Worm (Caenorhabditis elegans): ENCODE data around the gene daf-3.
A peak's percentile ranks its signal among the peaks of the same experiment; 100 is the strongest.

Gene daf-3

DNA sequence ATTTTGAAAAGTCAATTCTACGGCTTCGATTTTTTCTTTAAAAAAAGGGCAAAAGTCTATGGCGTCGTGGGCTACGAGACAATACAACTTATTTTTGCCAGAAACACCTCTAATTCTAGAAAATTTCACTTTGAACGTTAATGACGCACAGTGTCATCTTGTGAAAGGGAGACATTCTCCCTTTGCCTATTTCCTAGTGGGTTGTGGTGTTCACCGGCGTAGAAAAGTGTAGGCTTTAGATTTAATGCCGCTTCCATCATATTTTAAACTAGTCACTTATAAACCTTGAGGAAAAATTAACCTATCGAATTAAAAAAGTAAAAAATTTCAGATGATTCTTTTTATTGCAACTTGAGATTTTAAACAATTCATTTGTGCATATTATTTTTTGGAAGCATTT is 39.9 kb downstream of the daf-3 start:
- TF ChIP-seq hlh-4 (tag; optimal IDR thresholded peaks at IDR 0.05) = no peak
- peak; percentile 8 for TF ChIP-seq C16A3.4 (tag; optimal IDR thresholded peaks at IDR 0.05)
- no peak for TF ChIP-seq unc-62 (GFP tag; optimal IDR thresholded peaks at IDR 0.05)
- peak in 1 of 3 experiments; percentile 34 for TF ChIP-seq ceh-82 (tag; optimal IDR thresholded peaks at IDR 0.05)
- peak; percentile 75 for TF ChIP-seq dsc-1 (tag; optimal IDR thresholded peaks at IDR 0.05)
- TF ChIP-seq sox-4 (tag; optimal IDR thresholded peaks at IDR 0.05) = peak; percentile 12
- TF ChIP-seq nhr-47 (tag; optimal IDR thresholded peaks at IDR 0.05) = peak; percentile 68
- TF ChIP-seq swsn-7 (tag; optimal IDR thresholded peaks at IDR 0.05) = peak; percentile 34
- peak; percentile 11 for TF ChIP-seq tbx-2 (tag; optimal IDR thresholded peaks at IDR 0.05)
- peak; percentile 58 for TF ChIP-seq nhr-90 (tag; optimal IDR thresholded peaks at IDR 0.05; ENCODE audit: poor library complexity)
- TF ChIP-seq lin-14 (GFP tag; optimal IDR thresholded peaks at IDR 0.05) = no peak
- no peak for TF ChIP-seq nhr-237 (tag; optimal IDR thresholded peaks at IDR 0.05)
- TF ChIP-seq ceh-8 (GFP tag; optimal IDR thresholded peaks at IDR 0.05) = peak; percentile 29
- TF ChIP-seq snu-23 (GFP tag; optimal IDR thresholded peaks at IDR 0.05) = peak; percentile 66
- no peak for TF ChIP-seq blmp-1 (tag; optimal IDR thresholded peaks at IDR 0.05)
- TF ChIP-seq elt-2 (tag; optimal IDR thresholded peaks at IDR 0.05) = no peak
- TF ChIP-seq xbp-1 (tag; optimal IDR thresholded peaks at IDR 0.05) = peak; percentile 27
- TF ChIP-seq fkh-8 (tag; optimal IDR thresholded peaks at IDR 0.05) = no peak
- peak; percentile 13 for TF ChIP-seq irx-1 (tag; optimal IDR thresholded peaks at IDR 0.05)
- TF ChIP-seq nhr-77 (tag; optimal IDR thresholded peaks at IDR 0.05) = no peak
- TF ChIP-seq nhr-20 (tag; optimal IDR thresholded peaks at IDR 0.05) = peak; percentile 26
- peak; percentile 68 for TF ChIP-seq nhr-85 (tag)
- peak; percentile 51 for TF ChIP-seq rnt-1 (tag; optimal IDR thresholded peaks at IDR 0.05)
- TF ChIP-seq efl-1 (optimal IDR thresholded peaks at IDR 0.05) = no peak
- TF ChIP-seq efl-1 (GFP tag; optimal IDR thresholded peaks at IDR 0.05 in 1 of 2) = peak in 1 of 2 experiments; percentile 69

DNA sequence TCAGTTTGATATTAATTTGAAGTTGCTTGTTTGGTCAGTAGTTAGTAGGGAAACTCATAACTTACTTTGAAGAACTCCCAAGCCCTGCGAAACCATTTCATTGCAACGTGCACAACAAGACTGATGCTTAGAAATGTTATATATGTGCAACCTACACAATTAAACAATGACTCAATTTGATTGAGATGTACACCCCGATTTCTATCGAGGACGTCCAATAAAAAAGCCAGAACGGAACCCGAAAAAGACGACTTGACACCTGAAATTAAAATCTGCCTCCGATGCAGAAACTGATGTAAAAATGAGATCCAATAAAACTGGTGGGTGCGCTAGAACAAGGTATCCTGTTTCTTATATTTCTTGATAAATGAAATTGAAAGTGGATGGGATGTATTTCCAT is 40.4 kb downstream of the daf-3 start, which contains the start of gene T04G9.6:
Gene T04G9.6 (minus strand): TSS at position 101 of the 400 bp plus-strand sequence.
- TF ChIP-seq lir-3 (tag; optimal IDR thresholded peaks at IDR 0.05; ENCODE audit: poor library complexity) = no peak
- TF ChIP-seq nhr-19 (GFP tag; conservative IDR thresholded peaks at IDR 0.05) = no peak
- no peak for TF ChIP-seq fos-1 (tag; optimal IDR thresholded peaks at IDR 0.05)
- TF ChIP-seq unc-86 (tag; optimal IDR thresholded peaks at IDR 0.05) = no peak

DNA sequence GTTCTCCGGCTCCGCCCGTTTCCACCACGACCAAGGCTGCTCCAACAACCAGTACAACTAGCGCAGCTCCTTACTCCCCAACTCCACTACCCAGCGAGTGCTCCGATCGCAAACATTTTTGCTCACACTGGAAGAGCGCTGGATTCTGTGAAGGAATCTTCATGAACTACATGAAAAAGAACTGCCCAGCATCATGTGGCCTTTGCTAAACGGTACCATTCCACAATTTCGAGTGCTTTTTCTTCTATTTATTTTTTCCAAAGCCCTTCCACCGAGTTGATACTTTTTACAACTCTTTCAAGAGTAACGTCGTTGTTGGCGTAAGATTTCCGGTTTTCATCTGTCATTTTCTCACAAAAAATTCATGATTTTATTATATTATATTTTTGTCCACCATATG is 45.2 kb downstream of the daf-3 start:
- no peak for TF ChIP-seq efl-1 (optimal IDR thresholded peaks at IDR 0.05)
- TF ChIP-seq efl-1 (GFP tag; optimal IDR thresholded peaks at IDR 0.05 in 1 of 2) = peak in 1 of 2 experiments; percentile 71
- TF ChIP-seq mep-1 (tag; optimal IDR thresholded peaks at IDR 0.05) = no peak
- TF ChIP-seq blmp-1 (tag; optimal IDR thresholded peaks at IDR 0.05) = no peak
- no peak for TF ChIP-seq lin-39 (tag; optimal IDR thresholded peaks at IDR 0.05)
- TF ChIP-seq rnt-1 (tag; optimal IDR thresholded peaks at IDR 0.05) = no peak
- no peak for TF ChIP-seq isw-1 (GFP tag; IDR thresholded peaks at IDR 0.05)
- TF ChIP-seq fkh-4 (tag; optimal IDR thresholded peaks at IDR 0.05; ENCODE audit: borderline replicate concordance) = no peak

DNA sequence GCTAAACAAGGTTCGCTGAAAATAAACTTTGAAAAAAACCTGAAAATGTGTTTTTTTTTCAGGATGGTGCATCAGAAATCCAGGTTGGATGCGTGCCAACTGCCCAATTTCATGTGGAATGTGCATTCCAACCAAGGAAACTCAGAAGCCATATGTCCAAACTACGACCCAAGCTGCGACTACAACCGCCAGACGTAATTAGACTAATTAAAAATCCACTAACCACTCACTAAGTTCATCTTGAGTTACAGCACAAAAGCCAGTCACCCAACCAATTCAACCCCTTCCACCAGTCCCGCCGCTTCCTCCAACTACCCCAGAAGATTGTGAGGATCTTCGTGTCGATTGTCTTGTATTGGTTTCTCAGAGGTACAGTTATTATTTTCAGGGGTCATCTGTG is 46.0 kb downstream of the daf-3 start:
- TF ChIP-seq nhr-19 (GFP tag; conservative IDR thresholded peaks at IDR 0.05) (no peak), sptf-1 (tag; optimal IDR thresholded peaks at IDR 0.05) (no peak), lsy-2 (tag; optimal IDR thresholded peaks at IDR 0.05) (no peak), nhr-11 (tag; optimal IDR thresholded peaks at IDR 0.05) (no peak), nhr-76 (tag; optimal IDR thresholded peaks at IDR 0.05) (no peak), alr-1 (tag; optimal IDR thresholded peaks at IDR 0.05; ENCODE audit: borderline replicate concordance) (no peak)

Measured in whole organism, L1 larva.